Worm (Caenorhabditis elegans): ENCODE results near the gene ceh-41.

The ceh-41 gene

DNA sequence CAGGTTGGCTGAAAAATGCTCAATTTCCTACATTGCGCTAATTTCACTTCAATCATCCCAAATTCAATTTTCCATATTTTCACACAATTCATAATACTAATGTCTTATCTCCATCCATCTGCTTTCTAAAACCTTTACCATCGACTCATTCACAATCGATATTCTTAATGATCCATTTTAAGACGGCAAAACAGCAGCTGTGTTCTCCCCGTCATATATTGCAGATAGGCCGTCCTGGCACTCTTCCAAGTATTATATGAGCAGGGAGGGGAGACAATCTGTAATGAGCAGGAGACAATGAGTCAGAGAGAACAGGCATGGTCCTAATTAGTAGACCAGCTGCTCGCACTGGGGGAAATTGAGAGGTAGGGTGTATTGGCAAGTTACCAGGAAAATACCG is 9.3 kb upstream of the ceh-41 start:
- TF ChIP-seq grh-1 (GFP tag; IDR thresholded peaks at IDR 0.05) (no peak), sptf-1 (tag; optimal IDR thresholded peaks at IDR 0.05) (no peak), ceh-8 (GFP tag; optimal IDR thresholded peaks at IDR 0.05) (no peak), nhr-85 (tag) (peak; percentile 2)

ce11 chrX:1856160-1856559 is 7.7 kb upstream of the ceh-41 start, which contains the start of gene ceh-39:
Gene ceh-39, minus strand, starts transcription at chrX:1856172.
- no peak for TF ChIP-seq nhr-11 (tag; optimal IDR thresholded peaks at IDR 0.05)
- TF ChIP-seq ama-1 (optimal IDR thresholded peaks at IDR 0.05), result no peak
- TF ChIP-seq snu-23 (GFP tag; optimal IDR thresholded peaks at IDR 0.05), result peak; percentile 67
- TF ChIP-seq ceh-88 (GFP tag; IDR thresholded peaks at IDR 0.05), result no peak
- no peak for TF ChIP-seq efl-3 (GFP tag; optimal IDR thresholded peaks at IDR 0.05)
- no peak for TF ChIP-seq irx-1 (tag; optimal IDR thresholded peaks at IDR 0.05)
- TF ChIP-seq hpl-2 (GFP tag; optimal IDR thresholded peaks at IDR 0.05), result no peak
- no peak for TF ChIP-seq snpc-4 (tag; optimal IDR thresholded peaks at IDR 0.05)
- TF ChIP-seq elt-3 (tag; optimal IDR thresholded peaks at IDR 0.05), result no peak
- no peak for TF ChIP-seq ets-5 (GFP tag; IDR thresholded peaks at IDR 0.05)
- peak; percentile 59 for TF ChIP-seq xbp-1 (tag; optimal IDR thresholded peaks at IDR 0.05)
- no peak for TF ChIP-seq sup-37 (GFP tag; optimal IDR thresholded peaks at IDR 0.05)
- TF ChIP-seq lin-15B (tag; optimal IDR thresholded peaks at IDR 0.05), result peak; percentile 74
- peak; percentile 12 for TF ChIP-seq dsc-1 (tag; optimal IDR thresholded peaks at IDR 0.05)
- no peak for TF ChIP-seq pqm-1 (tag; optimal IDR thresholded peaks at IDR 0.05)
- TF ChIP-seq egl-13 (tag; optimal IDR thresholded peaks at IDR 0.05), result peak; percentile 20
- TF ChIP-seq nhr-85 (tag), result no peak
- TF ChIP-seq ztf-4 (tag; optimal IDR thresholded peaks at IDR 0.05), result no peak
- TF ChIP-seq lsy-2 (tag; optimal IDR thresholded peaks at IDR 0.05), result peak; percentile 45 to 58
- TF ChIP-seq lir-3 (tag; optimal IDR thresholded peaks at IDR 0.05; ENCODE audit: poor library complexity), result peak; percentile 15
- TF ChIP-seq dpl-1 (GFP tag; optimal IDR thresholded peaks at IDR 0.05), result peak; percentile 63 to 85 (median 63)
- TF ChIP-seq hlh-17 (GFP tag; optimal IDR thresholded peaks at IDR 0.05; ENCODE audit: borderline replicate concordance), result no peak
- TF ChIP-seq unc-86 (tag; optimal IDR thresholded peaks at IDR 0.05), result peak; percentile 51
- peak; percentile 70 to 79 for TF ChIP-seq efl-1 (optimal IDR thresholded peaks at IDR 0.05)
- peak; percentile 73 to 95 for TF ChIP-seq efl-1 (GFP tag; optimal IDR thresholded peaks at IDR 0.05 in 1 of 2)
- no peak for TF ChIP-seq alr-1 (tag; optimal IDR thresholded peaks at IDR 0.05; ENCODE audit: borderline replicate concordance)
- no peak for TF ChIP-seq egl-27 (tag; optimal IDR thresholded peaks at IDR 0.05)
- no peak for TF ChIP-seq blmp-1 (tag; optimal IDR thresholded peaks at IDR 0.05)
- no peak for TF ChIP-seq nhr-237 (tag; optimal IDR thresholded peaks at IDR 0.05)
- TF ChIP-seq sox-4 (tag; optimal IDR thresholded peaks at IDR 0.05), result no peak
- peak; percentile 7 for TF ChIP-seq F16B12.6 (tag; optimal IDR thresholded peaks at IDR 0.05)
- no peak for TF ChIP-seq aly-2 (tag; optimal IDR thresholded peaks at IDR 0.05)
- TF ChIP-seq C04F5.9 (tag; optimal IDR thresholded peaks at IDR 0.05), result no peak
- TF ChIP-seq swsn-7 (tag; optimal IDR thresholded peaks at IDR 0.05), result peak; percentile 62
- peak; percentile 3 for TF ChIP-seq mep-1 (tag; optimal IDR thresholded peaks at IDR 0.05)
- TF ChIP-seq mdl-1 (tag; optimal IDR thresholded peaks at IDR 0.05), result peak in 1 of 2 experiments; percentile 67
- TF ChIP-seq lin-35 (GFP tag; optimal IDR thresholded peaks at IDR 0.05), result peak; percentile 73 to 78
- TF ChIP-seq ceh-63 (GFP tag; optimal IDR thresholded peaks at IDR 0.05), result no peak
- no peak for TF ChIP-seq elt-2 (tag; optimal IDR thresholded peaks at IDR 0.05)
- TF ChIP-seq fos-1 (tag; optimal IDR thresholded peaks at IDR 0.05), result no peak
- peak; percentile 80 for TF ChIP-seq fkh-8 (tag; optimal IDR thresholded peaks at IDR 0.05)
- TF ChIP-seq lin-14 (GFP tag; optimal IDR thresholded peaks at IDR 0.05), result peak; percentile 86
- TF ChIP-seq nhr-20 (tag; optimal IDR thresholded peaks at IDR 0.05), result peak; percentile 47
- TF ChIP-seq Y116A8C.19 (tag; optimal IDR thresholded peaks at IDR 0.05; ENCODE audit: borderline replicate concordance), result no peak
- TF ChIP-seq tlp-1 (tag; optimal IDR thresholded peaks at IDR 0.05), result no peak
- TF ChIP-seq nhr-77 (tag; optimal IDR thresholded peaks at IDR 0.05), result peak; percentile 31
- no peak for TF ChIP-seq mab-9 (GFP tag; IDR thresholded peaks at IDR 0.05)
- TF ChIP-seq lin-13 (GFP tag; optimal IDR thresholded peaks at IDR 0.05), result peak; percentile 20
- no peak for TF ChIP-seq grh-1 (GFP tag; IDR thresholded peaks at IDR 0.05)
- TF ChIP-seq nhr-19 (GFP tag; conservative IDR thresholded peaks at IDR 0.05), result peak; percentile 78
